Fruit fly (Drosophila melanogaster): ENCODE results near the gene CG45603.

CG45603 gene

dm6 chrX:12259436-12259835 is 15.0 kb upstream of the CG45603 start:
- TF ChIP-seq Myc (optimal IDR thresholded peaks at IDR 0.05) (no peak), h (optimal IDR thresholded peaks at IDR 0.05) (no peak), ttk (optimal IDR thresholded peaks at IDR 0.05) (no peak), Sin3A (optimal IDR thresholded peaks at IDR 0.05) (no peak), insv (optimal IDR thresholded peaks at IDR 0.05) (no peak), psq (optimal IDR thresholded peaks at IDR 0.05) (no peak)

dm6 chrX:12260788-12261187 is 13.6 kb upstream of the CG45603 start:
- TF ChIP-seq h (optimal IDR thresholded peaks at IDR 0.05), result no peak
- no peak for TF ChIP-seq insv (optimal IDR thresholded peaks at IDR 0.05)
- no peak for TF ChIP-seq psq (optimal IDR thresholded peaks at IDR 0.05)
- no peak for TF ChIP-seq Myc (optimal IDR thresholded peaks at IDR 0.05)

dm6 chrX:12266012-12266411 is 8.4 kb upstream of the CG45603 start:
- TF ChIP-seq insv (optimal IDR thresholded peaks at IDR 0.05), result no peak
- no peak for TF ChIP-seq Sin3A (optimal IDR thresholded peaks at IDR 0.05)
- TF ChIP-seq h (optimal IDR thresholded peaks at IDR 0.05), result no peak
- no peak for TF ChIP-seq ttk (optimal IDR thresholded peaks at IDR 0.05)
- TF ChIP-seq psq (optimal IDR thresholded peaks at IDR 0.05), result no peak
- TF ChIP-seq Myc (optimal IDR thresholded peaks at IDR 0.05), result no peak

dm6 chrX:12268191-12268590 is 6.2 kb upstream of the CG45603 start:
- TF ChIP-seq h (optimal IDR thresholded peaks at IDR 0.05) (no peak), ttk (optimal IDR thresholded peaks at IDR 0.05) (no peak), psq (optimal IDR thresholded peaks at IDR 0.05) (no peak), Myc (optimal IDR thresholded peaks at IDR 0.05) (no peak), Sin3A (optimal IDR thresholded peaks at IDR 0.05) (no peak), insv (optimal IDR thresholded peaks at IDR 0.05) (no peak)

- TF ChIP-seq ttk (optimal IDR thresholded peaks at IDR 0.05), result no peak
- no peak for TF ChIP-seq insv (optimal IDR thresholded peaks at IDR 0.05)
- no peak for TF ChIP-seq Myc (optimal IDR thresholded peaks at IDR 0.05)
- no peak for TF ChIP-seq h (optimal IDR thresholded peaks at IDR 0.05)
- no peak for TF ChIP-seq psq (optimal IDR thresholded peaks at IDR 0.05)
- no peak for TF ChIP-seq Sin3A (optimal IDR thresholded peaks at IDR 0.05)
These were observed 535 bp upstream of the CG45603 start for dm6 chrX:12273900-12274299.

dm6 chrX:12276663-12277062 is 2.2 kb downstream of the CG45603 start:
- TF ChIP-seq Sin3A (optimal IDR thresholded peaks at IDR 0.05), result no peak
- no peak for TF ChIP-seq insv (optimal IDR thresholded peaks at IDR 0.05)
- no peak for TF ChIP-seq psq (optimal IDR thresholded peaks at IDR 0.05)
- TF ChIP-seq Myc (optimal IDR thresholded peaks at IDR 0.05), result no peak
- TF ChIP-seq h (optimal IDR thresholded peaks at IDR 0.05), result no peak
- TF ChIP-seq ttk (optimal IDR thresholded peaks at IDR 0.05), result no peak

- TF ChIP-seq insv (optimal IDR thresholded peaks at IDR 0.05), result no peak
- no peak for TF ChIP-seq Myc (optimal IDR thresholded peaks at IDR 0.05)
- TF ChIP-seq h (optimal IDR thresholded peaks at IDR 0.05), result no peak
- no peak for TF ChIP-seq psq (optimal IDR thresholded peaks at IDR 0.05)
These were observed 18.0 kb downstream of the CG45603 start for dm6 chrX:12292452-12292851.

- TF ChIP-seq insv (optimal IDR thresholded peaks at IDR 0.05), result no peak
- TF ChIP-seq ttk (optimal IDR thresholded peaks at IDR 0.05), result no peak
- no peak for TF ChIP-seq psq (optimal IDR thresholded peaks at IDR 0.05)
- TF ChIP-seq Sin3A (optimal IDR thresholded peaks at IDR 0.05), result no peak
- no peak for TF ChIP-seq h (optimal IDR thresholded peaks at IDR 0.05)
- no peak for TF ChIP-seq Myc (optimal IDR thresholded peaks at IDR 0.05)
These were observed 32.1 kb downstream of the CG45603 start for dm6 chrX:12306549-12306948.
